Worm (Caenorhabditis elegans): ENCODE measurements around the gene C35B8.3.

Gene C35B8.3

ce11 chrX:9182140-9182539 lies 31.6 kb upstream of the C35B8.3 start, which contains the start of gene Y81B9A.3:
Gene Y81B9A.3 (plus strand): TSS chrX:9182440.
- TF ChIP-seq fos-1 (tag; optimal IDR thresholded peaks at IDR 0.05) (no peak), ceh-82 (tag; optimal IDR thresholded peaks at IDR 0.05) (no peak), dmd-4 (tag; optimal IDR thresholded peaks at IDR 0.05) (no peak), ztf-1 (GFP tag; conservative IDR thresholded peaks at IDR 0.05) (no peak), ztf-4 (tag; optimal IDR thresholded peaks at IDR 0.05) (no peak), ZK546.5 (tag; optimal IDR thresholded peaks at IDR 0.05) (no peak), lin-39 (tag; optimal IDR thresholded peaks at IDR 0.05) (no peak), nhr-25 (tag; optimal IDR thresholded peaks at IDR 0.05) (no peak), crh-2 (tag; optimal IDR thresholded peaks at IDR 0.05) (no peak), nhr-237 (tag; optimal IDR thresholded peaks at IDR 0.05) (no peak)

DNA sequence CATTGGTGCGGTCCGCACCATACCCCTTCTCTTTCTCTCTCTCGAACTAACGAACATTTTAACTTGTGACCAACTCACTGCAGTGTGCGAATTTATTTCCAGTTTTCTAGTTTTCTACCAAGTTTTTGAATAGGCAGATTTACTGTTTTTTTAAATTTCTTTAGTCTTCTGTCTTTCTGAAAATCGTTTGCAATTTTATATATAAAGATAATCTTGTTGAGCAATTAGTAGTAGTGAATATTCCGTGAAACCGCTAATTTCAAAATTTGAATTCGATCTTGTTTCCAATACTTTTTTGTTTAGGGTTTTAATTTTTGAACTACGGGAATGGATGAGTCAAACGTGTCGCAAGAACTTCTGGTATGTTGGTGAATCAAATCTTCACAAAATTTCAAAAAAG lies 29.9 kb upstream of the C35B8.3 start, which contains the start of gene Y81B9A.2:
Gene Y81B9A.2, plus strand, starts transcription at position 301 of the 400 bp plus-strand sequence.
- TF ChIP-seq crh-2 (tag; optimal IDR thresholded peaks at IDR 0.05) (no peak), nhr-77 (tag; optimal IDR thresholded peaks at IDR 0.05) (no peak), mab-5 (tag; optimal IDR thresholded peaks at IDR 0.05) (no peak), nhr-12 (tag; optimal IDR thresholded peaks at IDR 0.05) (no peak), gmeb-1 (tag; optimal IDR thresholded peaks at IDR 0.05) (no peak), zag-1 (tag; optimal IDR thresholded peaks at IDR 0.05) (no peak), sma-9 (GFP tag; optimal IDR thresholded peaks at IDR 0.05) (no peak), sma-9 (tag; optimal IDR thresholded peaks at IDR 0.05) (no peak), nhr-237 (tag; optimal IDR thresholded peaks at IDR 0.05) (no peak), aly-2 (tag; optimal IDR thresholded peaks at IDR 0.05) (no peak), nhr-10 (tag; optimal IDR thresholded peaks at IDR 0.05) (no peak), Y55F3AM.14 (GFP tag; optimal IDR thresholded peaks at IDR 0.05) (no peak), egl-27 (tag; optimal IDR thresholded peaks at IDR 0.05) (no peak)

ce11 chrX:9191795-9192494 lies 21.8 kb upstream of the C35B8.3 start, which contains the start of gene Y81B9A.1:
Gene Y81B9A.1 (plus strand): TSS chrX:9192444.
- TF ChIP-seq mab-5 (tag; optimal IDR thresholded peaks at IDR 0.05) (no peak), nhr-23 (tag; optimal IDR thresholded peaks at IDR 0.05) (no peak), ama-1 (optimal IDR thresholded peaks at IDR 0.05) (no peak), blmp-1 (tag; optimal IDR thresholded peaks at IDR 0.05; ENCODE audit: insufficient read depth) (no peak), ZK546.5 (tag; optimal IDR thresholded peaks at IDR 0.05) (no peak), sem-4 (tag; optimal IDR thresholded peaks at IDR 0.05) (no peak), ztf-11 (tag; optimal IDR thresholded peaks at IDR 0.05) (no peak), ztf-4 (tag; optimal IDR thresholded peaks at IDR 0.05) (no peak), lsy-2 (tag; optimal IDR thresholded peaks at IDR 0.05) (no peak), nhr-237 (tag; optimal IDR thresholded peaks at IDR 0.05) (no peak), zag-1 (tag; optimal IDR thresholded peaks at IDR 0.05) (no peak), F13H6.1 (tag; optimal IDR thresholded peaks at IDR 0.05) (no peak)

ce11 chrX:9194081-9194480 lies 19.6 kb upstream of the C35B8.3 start:
- no peak for TF ChIP-seq nhr-25 (tag; optimal IDR thresholded peaks at IDR 0.05)
- no peak for TF ChIP-seq R02D3.7 (tag; optimal IDR thresholded peaks at IDR 0.05)
- TF ChIP-seq nhr-10 (tag; optimal IDR thresholded peaks at IDR 0.05), result no peak
- TF ChIP-seq zag-1 (tag; optimal IDR thresholded peaks at IDR 0.05), result no peak
- TF ChIP-seq mbf-1 (tag; optimal IDR thresholded peaks at IDR 0.05), result no peak
- no peak for TF ChIP-seq ztf-1 (GFP tag; conservative IDR thresholded peaks at IDR 0.05)
- TF ChIP-seq ama-1 (optimal IDR thresholded peaks at IDR 0.05), result no peak
- TF ChIP-seq ceh-82 (tag; optimal IDR thresholded peaks at IDR 0.05), result no peak
- TF ChIP-seq sma-9 (GFP tag; optimal IDR thresholded peaks at IDR 0.05), result no peak
- no peak for TF ChIP-seq sma-9 (tag; optimal IDR thresholded peaks at IDR 0.05)
- TF ChIP-seq fos-1 (tag; optimal IDR thresholded peaks at IDR 0.05), result no peak

- TF ChIP-seq nhr-6 (tag; optimal IDR thresholded peaks at IDR 0.05) (no peak), elt-3 (tag; optimal IDR thresholded peaks at IDR 0.05) (no peak), ceh-16 (tag; optimal IDR thresholded peaks at IDR 0.05) (no peak)
Observed at ce11 chrX:9195375-9196098, 18.2 kb upstream of the C35B8.3 start.

All from whole organism, L2 larva.